Worm (Caenorhabditis elegans) whole organism, L4 larva: ENCODE data around the gene srw-87.

Experiments
- D1046.2 ChIP-seq: fragments of 200-800 bp; sonication (Bioruptor generic); IDR thresholded peaks from 2 replicates; pipeline ENCODE4 v1.3.6; 2022; ENCODE audit warnings: missing genetic modification characterization, missing compliant biosample characterization
- F44E2.7 ChIP-seq: fragments of 200-800 bp; sonication (Bioruptor generic); IDR thresholded peaks from 2 replicates; pipeline ENCODE4 v2.1.2; 2022; ENCODE audit warnings: missing genetic modification characterization, missing compliant biosample characterization
- T20F7.1 ChIP-seq: fragments of 200-800 bp; sonication (Bioruptor generic); optimal IDR thresholded peaks from 2 replicates; lab custom pipeline; 2018; ENCODE audit warnings: mild to moderate bottlenecking, missing genetic modification characterization, missing compliant biosample characterization
- Y75B8A.6 ChIP-seq: fragments of 200-800 bp; sonication (Bioruptor generic); IDR thresholded peaks from 2 replicates; pipeline ENCODE4 v1.3.6; 2022; ENCODE audit warnings: missing genetic modification reagents, missing genetic modification characterization, missing compliant biosample characterization
- ZK546.5 ChIP-seq, 2 experiments: sonication (generic microtip); optimal IDR thresholded peaks; 2 replicates each; lab custom pipeline; 2017; ENCODE audit warnings: missing biosample characterization in 2 of 2, missing genetic modification characterization in 2 of 2
- aha-1 ChIP-seq: fragments of 150-350 bp; peaks from one replicate; lab custom pipeline; 2014; ENCODE audit warnings: missing biosample characterization, missing genetic modification characterization
- aly-2 ChIP-seq: sonication (generic microtip); optimal IDR thresholded peaks from 2 replicates; lab custom pipeline; 2018; ENCODE audit warnings: missing biosample characterization, missing genetic modification characterization
- ama-1 ChIP-seq: fragments of 150-350 bp; optimal IDR thresholded peaks from 2 replicates; lab custom pipeline; 2014; ENCODE audit warnings: inconsistent platforms, mixed read lengths
- ceh-32 ChIP-seq: sonication (generic microtip); optimal IDR thresholded peaks from 2 replicates; lab custom pipeline; 2016; ENCODE audit warnings: mild to moderate bottlenecking, missing genetic modification characterization, missing compliant biosample characterization; ENCODE audit not compliant: poor library complexity
- ceh-82 ChIP-seq: sonication (generic microtip); optimal IDR thresholded peaks from 2 replicates; lab custom pipeline; 2017; ENCODE audit warnings: missing biosample characterization, missing genetic modification characterization
- cey-2 ChIP-seq: sonication (generic microtip); optimal IDR thresholded peaks from 3 replicates; lab custom pipeline; 2017; ENCODE audit warnings: missing genetic modification characterization, mild to moderate bottlenecking, missing compliant biosample characterization, antibody characterized with exemption, borderline replicate concordance; ENCODE audit not compliant: insufficient read depth
- daf-12 ChIP-seq: fragments of 150-350 bp; optimal IDR thresholded peaks from 2 replicates; lab custom pipeline; 2014; ENCODE audit warnings: missing biosample characterization, missing genetic modification reagents, missing genetic modification characterization
- daf-16 ChIP-seq, 3 experiments: sonication (generic microtip); optimal IDR thresholded peaks; 2 replicates each; lab custom pipeline; 2016 to 2017; ENCODE audit warnings: missing genetic modification characterization in 3 of 3, missing genetic modification reagents in 3 of 3, mild to moderate bottlenecking in 2 of 3, missing compliant biosample characterization in 2 of 3, missing biosample characterization in 1 of 3, moderate library complexity in 1 of 3
- dmd-6 ChIP-seq: fragments of 200-800 bp; sonication (Bioruptor generic); IDR thresholded peaks from 2 replicates; pipeline ENCODE4 v1.3.6; 2022; ENCODE audit warnings: missing genetic modification reagents, missing genetic modification characterization, missing compliant biosample characterization
- dmd-9 ChIP-seq: fragments of 200-800 bp; sonication (Bioruptor generic); IDR thresholded peaks from 2 replicates; pipeline ENCODE4 v1.3.6; 2022; ENCODE audit warnings: missing genetic modification reagents, missing genetic modification characterization, missing compliant biosample characterization
- dpl-1 ChIP-seq: fragments of 150-350 bp; optimal IDR thresholded peaks from 2 replicates; lab custom pipeline; 2014; ENCODE audit warnings: missing biosample characterization, missing genetic modification reagents, missing genetic modification characterization
- dve-1 ChIP-seq: sonication (generic microtip); optimal IDR thresholded peaks from 2 replicates; lab custom pipeline; 2017; ENCODE audit warnings: antibody characterized with exemption, mild to moderate bottlenecking, missing genetic modification characterization, missing compliant biosample characterization; ENCODE audit not compliant: insufficient read depth
- fkh-10 ChIP-seq: fragments of 150-350 bp; optimal IDR thresholded peaks from 2 replicates; lab custom pipeline; 2014; ENCODE audit warnings: missing biosample characterization, missing genetic modification reagents, missing genetic modification characterization
- fos-1 ChIP-seq: fragments of 150-350 bp; optimal IDR thresholded peaks from 2 replicates; lab custom pipeline; 2014; ENCODE audit warnings: missing biosample characterization, missing genetic modification characterization
- hif-1 ChIP-seq, 2 experiments: sonication (generic microtip); optimal IDR thresholded peaks; 2 replicates each; lab custom pipeline; 2016 to 2017; ENCODE audit warnings: missing compliant biosample characterization in 2 of 2, missing genetic modification characterization in 2 of 2, missing genetic modification reagents in 2 of 2, missing genotype in 2 of 2, mild to moderate bottlenecking in 1 of 2
- lin-1 ChIP-seq: fragments of 200-800 bp; sonication (Bioruptor generic); IDR thresholded peaks from 2 replicates; pipeline ENCODE4 v1.3.6; 2022; ENCODE audit warnings: missing genetic modification reagents, missing genetic modification characterization, missing compliant biosample characterization
- lin-13 ChIP-seq: fragments of 150-350 bp; optimal IDR thresholded peaks from 2 replicates; lab custom pipeline; 2014; ENCODE audit warnings: missing biosample characterization, missing genetic modification reagents, missing genetic modification characterization
- lin-29 ChIP-seq: fragments of 200-800 bp; sonication (Bioruptor generic); IDR thresholded peaks from 2 replicates; pipeline ENCODE4 v1.3.6; 2022; ENCODE audit warnings: missing genetic modification reagents, missing genetic modification characterization, missing compliant biosample characterization
- madf-5 ChIP-seq, 2 experiments: fragments of 200-800 bp; sonication (Bioruptor generic); IDR thresholded peaks; 2 replicates each; pipeline ENCODE4 v1.3.6; 2022; ENCODE audit warnings: missing compliant biosample characterization in 2 of 2, missing genetic modification characterization in 2 of 2
- mdl-1 ChIP-seq, 2 experiments: fragments of 150-350 bp in 1 of 2; sonication (generic microtip) in 1 of 2; optimal IDR thresholded peaks; 2 replicates each; lab custom pipeline; 2014 to 2017; ENCODE audit warnings: missing biosample characterization in 2 of 2, missing genetic modification characterization in 2 of 2
- mep-1 ChIP-seq: fragments of 150-350 bp; sonication (generic microtip); optimal IDR thresholded peaks from 3 replicates; lab custom pipeline; 2014; ENCODE audit warnings: missing biosample characterization, missing genetic modification characterization
- mxl-2 ChIP-seq: fragments of 200-800 bp; sonication (Bioruptor generic); conservative IDR thresholded peaks from 2 replicates; pipeline ENCODE4 v1.3.6; 2022; ENCODE audit warnings: missing genetic modification reagents, missing genetic modification characterization, missing compliant biosample characterization
- nhr-102 ChIP-seq: sonication (generic microtip); optimal IDR thresholded peaks from 2 replicates; lab custom pipeline; 2016; ENCODE audit warnings: mild to moderate bottlenecking, missing genetic modification characterization, moderate library complexity, missing compliant biosample characterization
- nhr-111 ChIP-seq: fragments of 200-800 bp; sonication (Bioruptor generic); optimal IDR thresholded peaks from 2 replicates; lab custom pipeline; 2018; ENCODE audit warnings: mild to moderate bottlenecking, missing genetic modification characterization, missing compliant biosample characterization
- nhr-25 ChIP-seq: sonication (generic microtip); optimal IDR thresholded peaks from 2 replicates; lab custom pipeline; 2017; ENCODE audit warnings: missing genetic modification characterization, mild to moderate bottlenecking, missing compliant biosample characterization, antibody characterized with exemption, moderate library complexity, borderline replicate concordance; ENCODE audit not compliant: insufficient read depth
- nhr-28 ChIP-seq: fragments of 150-350 bp; optimal IDR thresholded peaks from 2 replicates; lab custom pipeline; 2014; ENCODE audit warnings: missing biosample characterization, missing genetic modification characterization
- nhr-48 ChIP-seq: sonication (generic microtip); optimal IDR thresholded peaks from 2 replicates; lab custom pipeline; 2016; ENCODE audit warnings: mild to moderate bottlenecking, missing genetic modification characterization, missing compliant biosample characterization
- nhr-76 ChIP-seq: fragments of 150-350 bp; optimal IDR thresholded peaks from 2 replicates; lab custom pipeline; 2014; ENCODE audit warnings: missing biosample characterization, missing genetic modification characterization
- pha-4 ChIP-seq, 2 experiments: fragments of 150-350 bp in 1 of 2; fragments of 200-800 bp in 1 of 2; sonication (Bioruptor generic) in 1 of 2; IDR thresholded peaks in 1 of 2; optimal IDR thresholded peaks in 1 of 2; 2 replicates each; pipeline versions ENCODE4 v1.3.6 to Lab custom; 2014 to 2022; ENCODE audit warnings: missing genetic modification characterization in 2 of 2, missing genetic modification reagents in 2 of 2, missing biosample characterization in 1 of 2, missing compliant biosample characterization in 1 of 2
- php-3 ChIP-seq: fragments of 200-800 bp; sonication (Bioruptor generic); IDR thresholded peaks from 2 replicates; pipeline ENCODE4 v1.3.6; 2022; ENCODE audit warnings: missing genetic modification reagents, missing genetic modification characterization, missing compliant biosample characterization
- skn-1 ChIP-seq: fragments of 150-350 bp; optimal IDR thresholded peaks from 2 replicates; lab custom pipeline; 2014; ENCODE audit warnings: missing biosample characterization, missing genetic modification characterization
- snpc-1.2 ChIP-seq: fragments of 200-800 bp; sonication (Bioruptor generic); IDR thresholded peaks from 2 replicates; pipeline ENCODE4 v1.3.6; 2022; ENCODE audit warnings: missing genetic modification reagents, missing genetic modification characterization, missing compliant biosample characterization
- snpc-4 ChIP-seq: fragments of 150-350 bp; optimal IDR thresholded peaks from 2 replicates; lab custom pipeline; 2014; ENCODE audit warnings: missing biosample characterization, missing genetic modification characterization
- tag-97 ChIP-seq: fragments of 200-800 bp; sonication (Bioruptor generic); IDR thresholded peaks from 2 replicates; pipeline ENCODE4 v1.3.6; 2022; ENCODE audit warnings: missing genetic modification characterization, missing compliant biosample characterization
- zag-1 ChIP-seq: fragments of 150-350 bp; optimal IDR thresholded peaks from 2 replicates; lab custom pipeline; 2014; ENCODE audit warnings: missing biosample characterization, missing genetic modification characterization
- zip-2 ChIP-seq: fragments of 150-350 bp; optimal IDR thresholded peaks from 2 replicates; lab custom pipeline; 2014; ENCODE audit warnings: missing biosample characterization, missing genetic modification characterization
- ztf-11 ChIP-seq: fragments of 150-350 bp; optimal IDR thresholded peaks from 2 replicates; lab custom pipeline; 2014; ENCODE audit warnings: missing biosample characterization, missing genetic modification characterization

Gene srw-87

ce11 chrV:16336326-16336725 is at the start of gene srw-87:
srw-87 (plus strand) TSS chrV:16336626.
- TF ChIP-seq skn-1 (tag; lab: Kevin White, UChicago): no peak

ce11 chrV:16287619-16288018 is 48.8 kb upstream of the srw-87 start, which contains the start of gene F28G4.3:
F28G4.3 (minus strand) TSS chrV:16287719.
- TF ChIP-seq ama-1 (lab: Kevin White, UChicago) (no peak), D1046.2 (no peak), php-3 (GFP tag; lab: Robert Waterston, UW) (no peak), F44E2.7 (GFP tag; lab: Robert Waterston, UW) (no peak), mdl-1 (tag; optimal IDR thresholded peaks at IDR 0.05; lab: Kevin White, UChicago) (no peak), daf-16 (GFP tag; optimal IDR thresholded peaks at IDR 0.05; lab: Kevin White, UChicago) (no peak), daf-16 (tag; optimal IDR thresholded peaks at IDR 0.05; lab: Kevin White, UChicago) (no peak), nhr-48 (tag; lab: Kevin White, UChicago) (no peak), snpc-1.2 (GFP tag; lab: Robert Waterston, UW) (no peak), nhr-102 (tag; lab: Kevin White, UChicago) (no peak), hif-1 (tag; optimal IDR thresholded peaks at IDR 0.05; lab: Kevin White, UChicago) (no peak), lin-29 (GFP tag; lab: Robert Waterston, UW) (no peak), ztf-11 (tag; lab: Kevin White, UChicago) (no peak), skn-1 (tag; lab: Kevin White, UChicago) (no peak), daf-12 (no peak), aha-1 (tag; lab: Kevin White, UChicago) (no peak), nhr-76 (tag; lab: Kevin White, UChicago) (no peak)

ce11 chrV:16292409-16292808 is 44.0 kb upstream of the srw-87 start, which contains the start of gene oac-5:
oac-5 (plus strand) TSS chrV:16292709.
- peak; percentile 75 for TF ChIP-seq dmd-6 (GFP tag; lab: Robert Waterston, UW)
- no peak for TF ChIP-seq nhr-102 (tag; lab: Kevin White, UChicago)

- TF ChIP-seq ceh-82 (tag; lab: Kevin White, UChicago) (no peak), tag-97 (GFP tag; lab: Robert Waterston, UW) (no peak), fos-1 (no peak), pha-4 (GFP tag; IDR thresholded peaks at IDR 0.05; lab: Robert Waterston, UW) (no peak), pha-4 (tag; optimal IDR thresholded peaks at IDR 0.05; lab: Kevin White, UChicago) (no peak), nhr-48 (tag; lab: Kevin White, UChicago) (no peak), nhr-28 (tag; lab: Kevin White, UChicago) (no peak), D1046.2 (no peak), lin-29 (GFP tag; lab: Robert Waterston, UW) (no peak), ceh-32 (tag; lab: Kevin White, UChicago) (no peak), skn-1 (tag; lab: Kevin White, UChicago) (no peak), lin-1 (no peak), zag-1 (tag; lab: Kevin White, UChicago) (no peak), cey-2 (tag; lab: Kevin White, UChicago) (no peak), aly-2 (tag; lab: Kevin White, UChicago) (no peak), Y75B8A.6 (GFP tag; lab: Robert Waterston, UW) (no peak), F44E2.7 (GFP tag; lab: Robert Waterston, UW) (no peak), fkh-10 (GFP tag; lab: Kevin White, UChicago) (no peak), zip-2 (no peak), lin-13 (no peak), nhr-111 (GFP tag; lab: Kevin White, UChicago) (no peak)
Observed at ce11 chrV:16297070-16297469, 39.4 kb upstream of the srw-87 start, which contains the start of gene srbc-83. srbc-83 (plus strand) TSS chrV:16297370.

- no peak for TF ChIP-seq madf-5 (GFP tag; IDR thresholded peaks at IDR 0.05; lab: Robert Waterston, UW)
- no peak for TF ChIP-seq aha-1 (tag; lab: Kevin White, UChicago)
- TF ChIP-seq dpl-1 (GFP tag; lab: Kevin White, UChicago): no peak
- TF ChIP-seq nhr-111 (GFP tag; lab: Kevin White, UChicago): no peak
- no peak for TF ChIP-seq dmd-6 (GFP tag; lab: Robert Waterston, UW)
- TF ChIP-seq tag-97 (GFP tag; lab: Robert Waterston, UW): no peak
- no peak for TF ChIP-seq mxl-2 (GFP tag; lab: Robert Waterston, UW)
- TF ChIP-seq cey-2 (tag; lab: Kevin White, UChicago): no peak
- TF ChIP-seq T20F7.1 (GFP tag; lab: Kevin White, UChicago): no peak
- no peak for TF ChIP-seq dmd-9 (GFP tag; lab: Robert Waterston, UW)
- TF ChIP-seq dve-1 (tag; lab: Kevin White, UChicago): no peak
- TF ChIP-seq ZK546.5 (tag; optimal IDR thresholded peaks at IDR 0.05; lab: Kevin White, UChicago): no peak
- no peak for TF ChIP-seq mep-1 (tag; lab: Kevin White, UChicago)
- no peak for TF ChIP-seq nhr-25
- TF ChIP-seq snpc-4 (tag; lab: Kevin White, UChicago): no peak
Observed at ce11 chrV:16298669-16299068, 37.8 kb upstream of the srw-87 start, which contains the start of gene srbc-84. srbc-84 (plus strand) TSS chrV:16298969.
